Worm (Caenorhabditis elegans) whole organism, L4/young adult: Measurements from ENCODE around the gene cest-26.

Experiments
- W03F9.2 ChIP-seq: fragments of 150-350 bp; optimal IDR thresholded peaks from 2 replicates; lab custom pipeline; 2014; ENCODE audit warnings: missing biosample characterization, missing genetic modification characterization
- dao-5 ChIP-seq: sonication (generic microtip); optimal IDR thresholded peaks from 2 replicates; lab custom pipeline; 2016; ENCODE audit warnings: missing genotype, missing genetic modification characterization, moderate library complexity, missing compliant biosample characterization
- him-1 ChIP-seq: sonication (generic microtip); optimal IDR thresholded peaks from 2 replicates; lab custom pipeline; 2016; ENCODE audit warnings: missing genotype, missing genetic modification reagents, missing genetic modification characterization, missing compliant biosample characterization

DNA sequence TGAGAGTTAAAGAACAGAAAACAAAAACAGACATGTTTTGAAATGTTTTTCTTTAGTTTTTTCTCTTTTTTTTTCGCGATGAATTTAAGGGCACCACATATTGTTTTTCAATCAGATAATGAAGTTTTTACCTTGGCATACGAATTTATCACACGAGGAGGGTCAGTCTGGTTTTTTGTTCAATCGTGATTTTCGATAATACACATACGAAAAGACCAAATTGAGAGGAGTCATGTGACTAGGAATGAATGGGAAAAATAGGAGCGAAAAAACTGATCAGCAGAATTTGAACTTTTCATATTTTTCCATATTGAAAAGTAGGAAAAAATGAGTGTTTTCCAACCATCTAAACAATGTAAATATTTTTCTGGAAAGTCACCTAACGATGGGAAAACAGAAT is 51.0 kb downstream of the cest-26 start:
- TF ChIP-seq him-1 (tag; lab: Kevin White, UChicago) (no peak), dao-5 (tag; lab: Kevin White, UChicago) (no peak), W03F9.2 (tag; lab: Kevin White, UChicago) (no peak)
